Fruit fly (Drosophila melanogaster) whole organism, adult: Measurements from ENCODE around the gene galla-2.

Experiments
- CG11617 ChIP-seq: fragments of 200-800 bp; sonication (Bioruptor generic); optimal IDR thresholded peaks from 2 replicates; lab custom pipeline; 2017; ENCODE audit warnings: mild to moderate bottlenecking, missing biosample characterization, missing genetic modification reagents, missing genetic modification characterization
- CG12768 ChIP-seq: fragments of 200-800 bp; sonication (Bioruptor generic); optimal IDR thresholded peaks from 2 replicates; lab custom pipeline; 2017; ENCODE audit warnings: missing biosample characterization, missing genetic modification characterization, mild to moderate bottlenecking, moderate library complexity, missing genetic modification reagents
- CG14711 ChIP-seq: fragments of 200-800 bp; sonication (Bioruptor generic); optimal IDR thresholded peaks from 2 replicates; lab custom pipeline; 2018; ENCODE audit warnings: missing biosample characterization, mild to moderate bottlenecking, missing genetic modification characterization, moderate library complexity
- CG1620 ChIP-seq: fragments of 200-800 bp; sonication (Bioruptor generic); optimal IDR thresholded peaks from 2 replicates; lab custom pipeline; 2016; ENCODE audit warnings: missing biosample characterization, missing genetic modification characterization
- CG33017 ChIP-seq: fragments of 200-800 bp; sonication (Bioruptor generic); optimal IDR thresholded peaks from 2 replicates; lab custom pipeline; 2018; ENCODE audit warnings: missing biosample characterization, mild to moderate bottlenecking, missing genetic modification characterization, moderate library complexity
- CG5204 ChIP-seq: fragments of 200-800 bp; sonication (Bioruptor generic); optimal IDR thresholded peaks from 2 replicates; lab custom pipeline; 2016; ENCODE audit warnings: missing biosample characterization, missing genetic modification characterization
- CG7045 ChIP-seq: fragments of 200-800 bp; sonication (Bioruptor generic); optimal IDR thresholded peaks from 2 replicates; lab custom pipeline; 2017; ENCODE audit warnings: missing biosample characterization, mild to moderate bottlenecking, missing genetic modification characterization
- CG7101 ChIP-seq: fragments of 200-800 bp; sonication (Bioruptor generic); optimal IDR thresholded peaks from 2 replicates; lab custom pipeline; 2018; ENCODE audit warnings: missing biosample characterization, mild to moderate bottlenecking, missing genetic modification characterization, moderate library complexity
- Clk ChIP-seq: fragments of 200-800 bp; sonication (Bioruptor generic); optimal IDR thresholded peaks from 2 replicates; lab custom pipeline; 2017; ENCODE audit warnings: missing biosample characterization, missing genetic modification characterization
- Crg-1 ChIP-seq: fragments of 200-800 bp; sonication (Bioruptor generic); optimal IDR thresholded peaks from 2 replicates; lab custom pipeline; 2016; ENCODE audit warnings: missing biosample characterization, missing genetic modification characterization
- Hr96 ChIP-seq: fragments of 200-800 bp; sonication (Bioruptor generic); optimal IDR thresholded peaks from 2 replicates; lab custom pipeline; 2016; ENCODE audit warnings: missing biosample characterization, missing genetic modification characterization
- Mnt ChIP-seq: fragments of 200-800 bp; sonication (Bioruptor generic); optimal IDR thresholded peaks from 2 replicates; lab custom pipeline; 2016; ENCODE audit warnings: missing biosample characterization, mild to moderate bottlenecking, missing genetic modification characterization
- bab1 ChIP-seq: fragments of 200-800 bp; sonication (Bioruptor generic); optimal IDR thresholded peaks from 3 replicates; lab custom pipeline; 2019; ENCODE audit warnings: missing biosample characterization, mild to moderate bottlenecking, missing genetic modification characterization, moderate library complexity
- cic ChIP-seq: fragments of 200-800 bp; sonication (Bioruptor generic); optimal IDR thresholded peaks from 2 replicates; lab custom pipeline; 2017; ENCODE audit warnings: missing biosample characterization, mild to moderate bottlenecking, missing genetic modification characterization, moderate library complexity
- cnc ChIP-seq, 2 experiments: fragments of >200 bp; optimal IDR thresholded peaks; 2 replicates each; lab custom pipeline; 2017
- kay ChIP-seq: fragments of 200-800 bp; sonication (Bioruptor generic); peaks from one replicate; lab custom pipeline; 2016; ENCODE audit warnings: missing biosample characterization, missing genetic modification characterization, borderline replicate concordance
- ovo ChIP-seq: fragments of 200-800 bp; sonication (Bioruptor generic); optimal IDR thresholded peaks from 2 replicates; lab custom pipeline; 2016; ENCODE audit warnings: missing biosample characterization, missing genetic modification characterization
- pad ChIP-seq: fragments of 200-800 bp; sonication (Bioruptor generic); optimal IDR thresholded peaks from 3 replicates; lab custom pipeline; 2017; ENCODE audit warnings: missing biosample characterization, missing genetic modification characterization, mild to moderate bottlenecking, moderate library complexity, missing genetic modification reagents
- tj ChIP-seq: fragments of 200-800 bp; sonication (Bioruptor generic); optimal IDR thresholded peaks from 3 replicates; lab custom pipeline; 2017; ENCODE audit warnings: missing biosample characterization, mild to moderate bottlenecking, missing genetic modification characterization, moderate library complexity
- toe ChIP-seq: fragments of 200-800 bp; sonication (Bioruptor generic); optimal IDR thresholded peaks from 2 replicates; lab custom pipeline; 2016; ENCODE audit warnings: missing biosample characterization, missing genetic modification characterization

galla-2 gene

DNA sequence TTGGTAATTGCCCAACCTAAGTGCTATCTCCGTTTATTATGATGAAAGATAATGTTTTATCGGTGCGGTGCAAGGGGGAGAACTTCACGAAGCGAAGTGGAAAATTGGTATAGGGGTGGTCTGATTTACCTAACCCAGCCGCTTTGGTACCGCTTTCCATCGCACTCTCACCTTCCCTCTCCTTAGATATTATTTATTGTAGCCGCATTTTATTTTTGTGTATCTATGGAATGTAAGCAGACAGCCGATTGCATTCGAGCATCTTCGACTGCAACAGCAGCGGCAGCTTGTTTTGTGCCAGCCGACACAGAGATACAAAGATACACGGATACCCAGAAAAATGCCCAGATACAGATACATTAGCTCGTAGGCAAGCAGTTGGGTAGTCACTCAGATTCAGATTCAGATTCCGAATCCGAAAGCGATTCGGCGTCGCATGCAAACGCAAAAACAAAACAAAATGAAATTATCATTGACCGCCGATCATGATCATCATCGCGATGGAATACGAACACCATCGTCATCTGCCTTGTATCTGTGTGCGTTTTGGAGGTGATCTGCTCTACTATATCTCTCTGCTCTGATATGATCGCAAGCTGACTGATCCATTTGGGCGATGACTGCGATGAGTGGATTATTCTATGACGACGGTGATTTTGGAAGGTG, 33.8 kb upstream of the galla-2 start:
- peak; percentile 1 for TF ChIP-seq tj (GFP tag; lab: Kevin White, UChicago)
- TF ChIP-seq pad (GFP tag; lab: Kevin White, UChicago) = no peak
- TF ChIP-seq ovo (GFP tag; lab: Kevin White, UChicago) = no peak
- TF ChIP-seq toe = no peak
- no peak for TF ChIP-seq CG5204
- no peak for TF ChIP-seq Clk (GFP tag; lab: Kevin White, UChicago)

DNA sequence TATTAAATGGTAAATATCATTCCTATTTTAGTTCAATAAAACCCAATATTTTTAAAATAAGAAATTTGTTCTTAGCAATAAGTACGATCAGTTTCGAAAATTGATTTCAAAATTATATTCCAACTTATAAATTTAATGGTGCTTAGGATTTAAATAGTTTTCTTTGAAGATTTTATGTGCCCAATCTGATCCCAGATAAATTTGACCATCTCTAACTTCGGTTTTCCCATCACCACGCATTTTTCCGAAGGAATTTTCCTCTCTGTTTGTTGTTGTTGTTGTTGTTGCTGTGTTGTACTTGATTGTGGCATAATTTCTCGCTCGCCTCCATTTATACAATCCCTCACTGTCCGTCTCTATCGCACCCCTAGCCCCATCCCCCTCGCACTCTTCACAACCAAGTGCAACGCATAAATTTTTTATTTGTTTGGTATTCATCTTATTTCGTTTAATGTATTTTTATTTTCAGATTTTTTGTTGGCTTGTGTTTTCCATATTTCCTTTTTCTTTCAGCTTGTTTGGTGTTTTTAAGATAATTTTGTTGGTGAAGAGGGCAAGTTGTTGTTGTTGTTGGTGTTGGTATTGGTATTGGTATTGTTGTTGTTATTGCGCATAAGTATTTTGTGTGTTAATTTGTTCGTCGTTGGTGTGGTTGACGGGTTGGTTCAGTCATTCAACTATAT, 32.9 kb upstream of the galla-2 start:
- no peak for TF ChIP-seq CG1620 (GFP tag; lab: Kevin White, UChicago)
- TF ChIP-seq cnc (optimal IDR thresholded peaks at IDR 0.05; lab: Kevin White, UChicago) = no peak
- no peak for TF ChIP-seq tj (GFP tag; lab: Kevin White, UChicago)
- no peak for TF ChIP-seq Clk (GFP tag; lab: Kevin White, UChicago)

DNA sequence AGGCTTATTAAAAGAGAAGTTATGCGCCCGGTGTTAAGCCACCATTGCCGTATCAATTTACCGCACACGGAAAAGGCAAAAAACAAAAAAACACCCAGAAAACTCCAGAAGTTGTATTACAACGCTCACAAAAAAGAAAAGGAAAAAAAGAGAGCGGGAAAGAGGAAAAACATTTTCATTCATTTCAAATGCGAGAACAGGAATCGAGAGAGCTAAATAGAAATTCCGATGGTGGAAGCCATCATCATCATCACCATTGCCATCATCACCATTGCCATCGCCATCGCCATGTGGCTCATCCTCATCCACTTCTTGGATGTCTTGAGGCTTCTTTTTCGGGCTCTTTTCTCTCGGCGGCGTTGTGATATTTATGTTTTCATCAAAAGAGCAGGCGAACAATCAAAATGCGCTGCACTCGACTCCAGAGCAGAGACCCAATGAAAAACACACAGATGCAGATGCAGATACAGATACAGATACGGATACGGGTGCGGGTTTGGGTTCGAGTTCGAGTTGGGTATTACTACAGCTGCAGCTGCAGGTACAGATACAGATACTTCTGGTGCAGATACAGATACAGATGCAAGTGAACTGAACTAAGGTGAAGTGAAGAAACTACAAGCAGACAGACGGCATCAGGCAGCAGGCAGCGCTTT, 31.5 kb upstream of the galla-2 start:
- TF ChIP-seq cnc (optimal IDR thresholded peaks at IDR 0.05; lab: Kevin White, UChicago) = no peak
- no peak for TF ChIP-seq ovo (GFP tag; lab: Kevin White, UChicago)
- no peak for TF ChIP-seq CG12768 (GFP tag; lab: Kevin White, UChicago)
- TF ChIP-seq CG33017 (tag; lab: Kevin White, UChicago) = no peak
- no peak for TF ChIP-seq CG11617 (GFP tag; lab: Kevin White, UChicago)
- no peak for TF ChIP-seq Clk (GFP tag; lab: Kevin White, UChicago)
- TF ChIP-seq CG14711 (tag; lab: Kevin White, UChicago) = no peak
- no peak for TF ChIP-seq bab1 (GFP tag; lab: Kevin White, UChicago)
- no peak for TF ChIP-seq toe
- no peak for TF ChIP-seq CG1620 (GFP tag; lab: Kevin White, UChicago)
- no peak for TF ChIP-seq Hr96
- no peak for TF ChIP-seq Crg-1 (GFP tag; lab: Kevin White, UChicago)

DNA sequence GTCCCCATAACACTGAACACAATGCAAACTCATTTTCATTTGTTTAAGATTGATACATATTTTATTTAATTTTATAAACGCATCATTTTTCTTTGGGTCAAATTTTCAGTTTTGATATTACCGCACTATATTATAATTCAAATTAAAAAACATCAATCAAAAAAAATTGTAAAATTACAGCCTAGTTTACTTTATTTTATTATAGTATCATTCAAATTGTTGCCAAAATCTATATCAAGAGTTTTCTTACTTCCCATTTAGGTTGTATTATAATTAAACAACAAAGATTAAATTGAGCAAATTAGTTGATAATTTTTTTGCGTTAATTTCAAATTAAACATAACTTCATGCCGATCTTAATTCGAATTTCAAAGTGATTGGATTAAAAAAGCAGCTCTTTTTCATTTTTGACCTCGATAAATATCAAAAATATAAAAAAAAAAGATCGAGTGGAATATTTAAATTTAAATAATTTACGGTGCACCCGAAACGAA, 30.8 kb upstream of the galla-2 start:
- TF ChIP-seq CG7045 (GFP tag; lab: Kevin White, UChicago) (no peak), CG5204 (peak; percentile 20)

DNA sequence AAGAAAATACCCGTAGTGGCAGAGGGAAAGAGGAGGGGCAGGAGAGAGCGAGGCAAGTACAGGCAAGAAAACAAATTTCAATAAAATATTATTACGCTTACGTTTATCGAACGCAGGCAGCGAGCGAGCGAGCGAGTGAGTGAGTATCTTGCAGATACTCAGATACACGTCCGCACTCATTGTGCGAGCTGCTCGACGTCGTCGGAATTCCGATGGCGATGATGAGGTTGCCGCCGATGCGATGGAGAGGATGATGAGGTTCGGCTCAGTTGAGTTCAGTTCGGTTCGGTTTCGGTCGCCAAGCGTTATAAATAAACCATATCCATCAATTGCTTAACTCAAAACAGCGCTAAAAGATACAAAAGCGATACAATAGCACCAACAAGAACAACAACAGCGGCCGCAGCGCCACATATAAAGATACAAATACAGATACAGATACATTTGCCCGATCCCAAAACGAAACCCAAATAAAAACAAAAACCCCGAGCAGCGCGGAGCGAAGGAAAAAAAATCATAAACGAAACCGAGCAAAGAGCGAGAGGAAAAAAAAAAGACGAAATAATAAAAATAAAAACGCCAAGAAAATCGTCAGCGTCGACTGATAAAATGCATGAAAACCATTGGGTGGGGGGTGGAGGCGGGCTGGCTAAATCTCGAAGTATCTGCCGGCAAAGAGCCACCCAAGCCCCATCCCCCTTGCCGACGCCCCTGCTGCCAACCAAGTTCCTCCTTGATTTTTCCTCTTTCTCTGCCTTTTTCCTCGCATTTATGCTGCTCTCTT, 30.2 kb upstream of the galla-2 start:
- TF ChIP-seq Hr96 (no peak), ovo (GFP tag; lab: Kevin White, UChicago) (no peak), CG12768 (GFP tag; lab: Kevin White, UChicago) (peak; percentile 64), Crg-1 (GFP tag; lab: Kevin White, UChicago) (no peak), CG11617 (GFP tag; lab: Kevin White, UChicago) (peak; percentile 32), cnc (optimal IDR thresholded peaks at IDR 0.05; lab: Kevin White, UChicago) (no peak), CG7045 (GFP tag; lab: Kevin White, UChicago) (peak; percentile 18), CG14711 (tag; lab: Kevin White, UChicago) (no peak), tj (GFP tag; lab: Kevin White, UChicago) (peak; percentile 49), bab1 (GFP tag; lab: Kevin White, UChicago) (no peak), toe (peak; percentile 42), cic (no peak), CG1620 (GFP tag; lab: Kevin White, UChicago) (no peak), Clk (GFP tag; lab: Kevin White, UChicago) (no peak), pad (GFP tag; lab: Kevin White, UChicago) (no peak), Mnt (GFP tag; lab: Kevin White, UChicago) (no peak), CG33017 (tag; lab: Kevin White, UChicago) (no peak), kay (no peak), CG7101 (tag; lab: Kevin White, UChicago) (no peak), CG5204 (no peak)

DNA sequence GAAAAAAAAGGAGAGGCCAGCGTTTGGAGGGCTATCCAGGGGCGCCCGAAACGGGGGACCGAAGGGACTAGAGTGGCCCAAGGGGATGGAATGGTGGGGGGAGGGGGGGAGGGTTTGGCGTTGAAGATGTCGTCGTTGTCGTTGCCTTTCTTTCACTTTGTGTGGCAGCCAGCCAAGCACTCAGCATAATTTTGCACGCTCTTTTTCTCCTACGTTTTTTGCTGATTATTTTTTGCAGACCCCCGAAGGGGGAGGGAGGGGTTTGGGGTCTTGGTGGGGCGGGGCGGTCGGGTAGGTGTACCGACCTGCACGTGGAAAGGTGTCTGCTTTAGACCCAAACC, 29.6 kb upstream of the galla-2 start:
- TF ChIP-seq CG12768 (GFP tag; lab: Kevin White, UChicago) (no peak), tj (GFP tag; lab: Kevin White, UChicago) (peak; percentile 79)
